Fruit fly (Drosophila melanogaster): ENCODE data around the gene Argk2.

Argk2 gene

DNA sequence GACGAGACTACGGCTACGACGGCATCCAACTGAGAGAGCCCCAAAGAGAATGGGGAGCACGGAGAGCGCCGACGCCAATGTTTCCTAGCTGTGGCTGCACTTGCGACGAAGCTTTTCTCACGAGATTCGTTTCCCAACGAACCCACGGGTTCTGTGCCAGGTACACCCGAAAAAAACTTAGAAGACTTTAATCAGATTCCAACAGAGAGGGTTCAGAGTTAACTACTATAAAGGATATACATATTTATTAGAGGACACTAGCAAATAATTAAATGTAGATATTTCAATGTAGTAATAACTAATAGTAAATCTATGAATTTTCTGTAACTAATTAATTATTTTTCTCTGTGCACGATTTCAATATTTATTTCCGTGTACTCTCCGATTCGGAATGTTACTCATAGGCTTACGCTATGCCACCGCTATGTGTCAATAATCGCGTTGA lies 18.8 kb downstream of the Argk2 start, which contains the start of gene Argk1 (continued):
- 0 out of 3 replicates have a peak, but pooled peaks have one; percentile 11 for TF ChIP-seq zen2 (GFP tag; IDR thresholded peaks at IDR 0.05; ENCODE audit: partially characterized antibody)
- TF ChIP-seq CG17385 (GFP tag; optimal IDR thresholded peaks at IDR 0.05), result peak; percentile 43
- peak; percentile 86 for TF ChIP-seq slbo (GFP tag; IDR thresholded peaks at IDR 0.05)
- peak; percentile 51 for TF ChIP-seq CG14441 (GFP tag; IDR thresholded peaks at IDR 0.05)
- 0 out of 2 replicates have a peak, but pooled peaks have one; percentile 28 for TF ChIP-seq E2f1 (GFP tag; IDR thresholded peaks at IDR 0.05)
- TF ChIP-seq ase (GFP tag; IDR thresholded peaks at IDR 0.05), result 0 out of 3 replicates have a peak, but pooled peaks have one; percentile 16
- peak; percentile 27 for TF ChIP-seq az2 (GFP tag; optimal IDR thresholded peaks at IDR 0.05)

DNA sequence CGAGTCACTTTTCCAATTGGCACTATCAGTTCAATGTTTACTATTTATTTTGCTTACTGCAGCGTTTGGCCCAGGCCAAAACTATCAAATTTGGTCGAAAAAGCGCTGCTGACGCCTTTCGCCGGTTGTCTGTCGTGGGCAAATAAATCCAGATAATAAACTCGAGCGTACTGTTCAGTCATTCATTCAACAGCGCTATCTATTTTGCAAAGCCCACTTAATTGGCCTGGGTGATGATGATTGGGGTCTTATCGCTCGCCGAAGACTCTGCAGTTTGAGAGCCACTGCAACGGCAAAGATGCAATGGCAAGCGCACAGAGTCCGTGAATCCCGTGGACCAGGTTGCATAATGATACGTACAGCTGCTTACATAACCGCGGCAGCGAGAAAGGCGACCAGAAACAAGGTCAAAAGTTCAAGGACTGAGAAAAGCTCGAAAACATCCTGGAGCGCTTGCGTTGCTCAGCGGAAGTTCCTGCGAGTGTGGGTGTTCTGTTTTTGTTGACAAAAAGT lies 19.3 kb downstream of the Argk2 start:
- peak; percentile 33 for TF ChIP-seq exex (tag; optimal IDR thresholded peaks at IDR 0.05)
- TF ChIP-seq cad (GFP tag; optimal IDR thresholded peaks at IDR 0.05), result peak; percentile 22
- TF ChIP-seq Med (GFP tag), result peak; percentile 19
- peak in 1 of 2 experiments; percentile 91 for TF ChIP-seq Pdp1 (GFP tag; optimal IDR thresholded peaks at IDR 0.05)
- no peak for TF ChIP-seq Opbp (GFP tag; IDR thresholded peaks at IDR 0.05; ENCODE audit: partially characterized antibody)
- TF ChIP-seq chinmo (GFP tag; IDR thresholded peaks at IDR 0.05; ENCODE audit: partially characterized antibody), result 0 out of 4 replicates have a peak, but pooled peaks have one; percentile 33
- TF ChIP-seq CG6654 (GFP tag; optimal IDR thresholded peaks at IDR 0.05), result peak; percentile 90
- TF ChIP-seq lab (GFP tag; optimal IDR thresholded peaks at IDR 0.05), result peak; percentile 34
- TF ChIP-seq Mad (GFP tag; optimal IDR thresholded peaks at IDR 0.05), result no peak

DNA sequence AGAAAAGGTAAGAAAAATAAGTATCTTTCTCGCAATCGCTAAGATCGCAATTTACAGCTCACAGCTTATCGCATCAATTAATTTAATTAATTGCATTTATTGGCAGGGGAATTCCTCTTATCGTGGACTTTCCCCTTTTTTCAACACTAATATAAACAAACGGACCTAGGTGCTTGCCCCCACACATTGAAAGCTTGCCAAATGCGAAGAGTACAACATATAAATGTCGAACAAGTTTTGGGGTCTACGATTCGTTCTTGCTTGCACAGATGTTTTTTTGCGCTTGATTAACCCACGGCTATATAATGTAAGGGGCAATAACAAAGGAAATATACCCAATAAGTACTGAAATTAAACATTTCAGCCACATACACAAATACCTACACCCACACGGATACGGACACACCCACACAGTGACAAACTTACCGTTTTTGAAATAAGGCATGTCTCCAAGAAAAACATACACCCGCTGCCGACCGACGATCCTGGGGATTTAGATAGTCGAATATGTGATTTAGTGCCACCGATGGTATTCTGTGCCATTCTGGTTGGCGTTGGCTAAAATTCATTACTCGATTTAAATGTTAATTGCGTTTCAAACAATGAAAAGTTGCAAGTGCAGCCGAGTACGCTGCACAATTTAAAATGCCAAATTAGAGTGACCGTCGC lies 25.0 kb downstream of the Argk2 start:
- TF ChIP-seq hbn (GFP tag; IDR thresholded peaks at IDR 0.05; ENCODE audit: partially characterized antibody), result no peak
- TF ChIP-seq Elba2 (GFP tag; optimal IDR thresholded peaks at IDR 0.05), result peak; percentile 18
- no peak for TF ChIP-seq Adf1 (GFP tag; IDR thresholded peaks at IDR 0.05)
- TF ChIP-seq MESR4 (GFP tag; optimal IDR thresholded peaks at IDR 0.05), result peak; percentile 88
- no peak for TF ChIP-seq CG18619 (GFP tag; optimal IDR thresholded peaks at IDR 0.05)
- TF ChIP-seq YL-1 (GFP tag; optimal IDR thresholded peaks at IDR 0.05), result peak; percentile 60
- TF ChIP-seq exex (tag; optimal IDR thresholded peaks at IDR 0.05), result peak; percentile 35
- no peak for TF ChIP-seq mld (GFP tag; IDR thresholded peaks at IDR 0.05; ENCODE audit: partially characterized antibody)
- TF ChIP-seq wek (GFP tag; optimal IDR thresholded peaks at IDR 0.05), result peak; percentile 71
- peak in 1 of 2 experiments; percentile 51 for TF ChIP-seq eve (GFP tag; optimal IDR thresholded peaks at IDR 0.05)
- peak; percentile 85; the same call in 1 of the 4 replicates for TF ChIP-seq chinmo (GFP tag; IDR thresholded peaks at IDR 0.05; ENCODE audit: partially characterized antibody)
- TF ChIP-seq CG7556 (GFP tag; optimal IDR thresholded peaks at IDR 0.05), result no peak
- TF ChIP-seq CG4617 (GFP tag; optimal IDR thresholded peaks at IDR 0.05; ENCODE audit: borderline replicate concordance), result peak; percentile 2
- TF ChIP-seq Med (GFP tag), result peak; percentile 47
- TF ChIP-seq HLHmδ (GFP tag; optimal IDR thresholded peaks at IDR 0.05), result no peak
- TF ChIP-seq CG13624 (GFP tag; optimal IDR thresholded peaks at IDR 0.05), result no peak
- TF ChIP-seq mirr (GFP tag; optimal IDR thresholded peaks at IDR 0.05), result peak; percentile 41
- 0 out of 3 replicates have a peak, but pooled peaks have one; percentile 11 for TF ChIP-seq CG34224 (GFP tag; IDR thresholded peaks at IDR 0.05; ENCODE audit: partially characterized antibody)
- peak; percentile 20 for TF ChIP-seq Blimp-1 (GFP tag; optimal IDR thresholded peaks at IDR 0.05)
- TF ChIP-seq CG12391 (tag; optimal IDR thresholded peaks at IDR 0.05), result no peak
- no peak for TF ChIP-seq twi (tag; optimal IDR thresholded peaks at IDR 0.05)
- TF ChIP-seq sug (tag; optimal IDR thresholded peaks at IDR 0.05), result peak; percentile 4
- TF ChIP-seq CG4360 (GFP tag; IDR thresholded peaks at IDR 0.05), result 0 out of 2 replicates have a peak, but pooled peaks have one; percentile 31
- TF ChIP-seq Aef1 (GFP tag; IDR thresholded peaks at IDR 0.05), result no peak
- TF ChIP-seq cg (GFP tag; optimal IDR thresholded peaks at IDR 0.05), result peak; percentile 92
- TF ChIP-seq nom (GFP tag; optimal IDR thresholded peaks at IDR 0.05), result peak; percentile 7
- peak; percentile 29; the same call in 1 of the 2 replicates for TF ChIP-seq MBD-R2 (GFP tag; IDR thresholded peaks at IDR 0.05)
- TF ChIP-seq so (GFP tag; IDR thresholded peaks at IDR 0.05), result no peak
- TF ChIP-seq Dll (GFP tag; IDR thresholded peaks at IDR 0.05; ENCODE audit: partially characterized antibody), result 0 out of 4 replicates have a peak, but pooled peaks have one; percentile 17
- no peak for TF ChIP-seq CG8290 (GFP tag; optimal IDR thresholded peaks at IDR 0.05)
- peak in 1 of 2 experiments; percentile 2 for TF ChIP-seq CG8290 (tag; optimal IDR thresholded peaks at IDR 0.05)
